Fruit fly (Drosophila melanogaster) whole organism, embryonic: ENCODE data around the gene Acph-1.

Source experiments
- ATbp ChIP-seq: fragments of 200-800 bp; sonication (Bioruptor generic); optimal IDR thresholded peaks from 2 replicates; lab custom pipeline; 2017; ENCODE audit warnings: missing biosample characterization, mild to moderate bottlenecking, missing genetic modification characterization, missing genetic modification reagents
- Bteb2 ChIP-seq: fragments of 200-800 bp; sonication (Bioruptor generic); optimal IDR thresholded peaks from 2 replicates; lab custom pipeline; 2016; ENCODE audit warnings: missing biosample characterization, missing genetic modification characterization
- C15 ChIP-seq: fragments of 200-800 bp; sonication (Bioruptor generic); IDR thresholded peaks from 3 replicates; pipeline ENCODE4 v1.3.6; 2022; ENCODE audit warnings: missing biosample characterization, missing genetic modification characterization
- CG10543 ChIP-seq: fragments of 200-800 bp; sonication (Bioruptor generic); optimal IDR thresholded peaks from 3 replicates; lab custom pipeline; 2017; ENCODE audit warnings: missing biosample characterization, mild to moderate bottlenecking, missing genetic modification characterization, moderate library complexity
- CG10959 ChIP-seq: fragments of 200-800 bp; sonication (Bioruptor generic); IDR thresholded peaks from 2 replicates; pipeline ENCODE4 v1.3.6; 2022; ENCODE audit warnings: missing biosample characterization, missing genetic modification characterization
- CG12104 ChIP-seq: fragments of 200-800 bp; sonication (Bioruptor generic); optimal IDR thresholded peaks from 3 replicates; lab custom pipeline; 2016; ENCODE audit warnings: missing biosample characterization, missing genetic modification characterization
- CG12769 ChIP-seq: fragments of 200-800 bp; sonication (Bioruptor generic); optimal IDR thresholded peaks from 2 replicates; lab custom pipeline; 2019; ENCODE audit warnings: missing biosample characterization, mild to moderate bottlenecking, missing genetic modification characterization, moderate library complexity
- CG13296 ChIP-seq: fragments of 200-800 bp; sonication (Bioruptor generic); optimal IDR thresholded peaks from 3 replicates; lab custom pipeline; 2018; ENCODE audit warnings: missing biosample characterization, mild to moderate bottlenecking, missing genetic modification characterization
- CG13424 ChIP-seq: fragments of 200-800 bp; sonication (Bioruptor generic); optimal IDR thresholded peaks from 2 replicates; lab custom pipeline; 2019; ENCODE audit warnings: missing biosample characterization, mild to moderate bottlenecking, missing genetic modification characterization, moderate library complexity
- CG16813 ChIP-seq: fragments of 200-800 bp; sonication (Bioruptor generic); IDR thresholded peaks from 3 replicates; pipeline ENCODE4 v1.3.6; 2022; ENCODE audit warnings: missing biosample characterization, missing genetic modification characterization; ENCODE audit not compliant: partially characterized antibody
- CG1792 ChIP-seq: fragments of 200-800 bp; sonication (Bioruptor generic); optimal IDR thresholded peaks from 2 replicates; lab custom pipeline; 2016; ENCODE audit warnings: missing biosample characterization, missing genetic modification characterization
- CG18262 ChIP-seq: fragments of 200-800 bp; optimal IDR thresholded peaks from 3 replicates; lab custom pipeline; 2019; ENCODE audit warnings: missing biosample characterization, mild to moderate bottlenecking, missing genetic modification characterization, moderate library complexity
- CG31388 ChIP-seq: fragments of 200-800 bp; sonication (Bioruptor generic); optimal IDR thresholded peaks from 2 replicates; lab custom pipeline; 2016; ENCODE audit warnings: missing biosample characterization, missing genetic modification characterization
- CG3163 ChIP-seq: fragments of 200-800 bp; sonication (Bioruptor generic); optimal IDR thresholded peaks from 3 replicates; lab custom pipeline; 2016; ENCODE audit warnings: missing biosample characterization, missing genetic modification characterization
- CG4730 ChIP-seq: fragments of 200-800 bp; sonication (Bioruptor generic); IDR thresholded peaks from 2 replicates; pipeline ENCODE4 v1.3.6; 2022; ENCODE audit warnings: missing biosample characterization, missing genetic modification characterization
- CG5180 ChIP-seq: fragments of 200-800 bp; sonication (Bioruptor generic); optimal IDR thresholded peaks from 3 replicates; lab custom pipeline; 2017; ENCODE audit warnings: missing biosample characterization, missing genetic modification characterization, mild to moderate bottlenecking, moderate library complexity, missing genetic modification reagents
- CG6791 ChIP-seq: fragments of 200-800 bp; sonication (Bioruptor generic); IDR thresholded peaks from 3 replicates; pipeline ENCODE4 v1.3.6; 2022; ENCODE audit warnings: missing biosample characterization, missing genetic modification characterization; ENCODE audit not compliant: partially characterized antibody
- CG6813 ChIP-seq: fragments of 200-800 bp; sonication (Bioruptor generic); optimal IDR thresholded peaks from 2 replicates; lab custom pipeline; 2017; ENCODE audit warnings: missing biosample characterization, missing genetic modification characterization, mild to moderate bottlenecking, moderate library complexity, missing genetic modification reagents
- CG6854 ChIP-seq: fragments of 200-800 bp; sonication (Bioruptor generic); optimal IDR thresholded peaks from 3 replicates; lab custom pipeline; 2017; ENCODE audit warnings: missing biosample characterization, mild to moderate bottlenecking, missing genetic modification characterization
- CG7357 ChIP-seq: fragments of 200-800 bp; sonication (Bioruptor generic); IDR thresholded peaks from 3 replicates; pipeline ENCODE4 v1.3.6; 2022; ENCODE audit warnings: missing biosample characterization, missing genetic modification characterization
- CG7745 ChIP-seq: fragments of 200-800 bp; sonication (Bioruptor generic); optimal IDR thresholded peaks from 2 replicates; lab custom pipeline; 2018; ENCODE audit warnings: missing biosample characterization, mild to moderate bottlenecking, missing genetic modification characterization, moderate library complexity
- CG9727 ChIP-seq: fragments of 200-800 bp; sonication (Bioruptor generic); optimal IDR thresholded peaks from 3 replicates; lab custom pipeline; 2017; ENCODE audit warnings: missing biosample characterization, mild to moderate bottlenecking, missing genetic modification characterization
- Camta ChIP-seq: fragments of 200-800 bp; sonication (Bioruptor generic); optimal IDR thresholded peaks from 2 replicates; lab custom pipeline; 2016; ENCODE audit warnings: missing biosample characterization, missing genetic modification characterization
- CrebB ChIP-seq: fragments of 200-800 bp; sonication (Bioruptor generic); optimal IDR thresholded peaks from 3 replicates; lab custom pipeline; 2018; ENCODE audit warnings: missing biosample characterization, mild to moderate bottlenecking, missing genetic modification characterization
- D ChIP-seq, 2 experiments: fragments of 200-800 bp in 1 of 2; fragments of >200 bp in 1 of 2; sonication (Bioruptor generic) in 1 of 2; optimal IDR thresholded peaks; 2 replicates in 1 of 2; 3 replicates in 1 of 2; lab custom pipeline; 2017; ENCODE audit warnings: mild to moderate bottlenecking in 1 of 2, missing biosample characterization in 1 of 2, missing genetic modification characterization in 1 of 2, missing genetic modification reagents in 1 of 2
- Dbx ChIP-seq: fragments of 200-800 bp; sonication (Bioruptor generic); IDR thresholded peaks from 3 replicates; pipeline ENCODE4 v1.3.6; 2022; ENCODE audit warnings: missing biosample characterization, missing genetic modification characterization
- Dp ChIP-seq: fragments of 200-800 bp; sonication (Bioruptor generic); optimal IDR thresholded peaks from 2 replicates; lab custom pipeline; 2018; ENCODE audit warnings: missing biosample characterization, mild to moderate bottlenecking, missing genetic modification characterization, moderate library complexity
- HLH54F ChIP-seq: fragments of 200-800 bp; sonication (Bioruptor generic); optimal IDR thresholded peaks from 3 replicates; lab custom pipeline; 2016; ENCODE audit warnings: missing biosample characterization, missing genetic modification characterization
- Lim3 ChIP-seq: fragments of 200-800 bp; sonication (Bioruptor generic); IDR thresholded peaks from 2 replicates; pipeline ENCODE4 v1.3.6; 2022; ENCODE audit warnings: missing biosample characterization, missing genetic modification characterization
- Nf-YA ChIP-seq: fragments of 200-800 bp; sonication (Bioruptor generic); IDR thresholded peaks from 2 replicates; pipeline ENCODE4 v1.3.6; 2022; ENCODE audit warnings: missing biosample characterization, missing genetic modification characterization
- Pdp1 ChIP-seq, 2 experiments: fragments of 200-800 bp; sonication (Bioruptor generic); optimal IDR thresholded peaks; 3 replicates each; lab custom pipeline; 2016; ENCODE audit warnings: missing biosample characterization in 2 of 2, missing genetic modification characterization in 2 of 2, mild to moderate bottlenecking in 1 of 2, moderate library complexity in 1 of 2
- Sry-δ ChIP-seq: fragments of 200-800 bp; sonication (Bioruptor generic); optimal IDR thresholded peaks from 2 replicates; lab custom pipeline; 2016; ENCODE audit warnings: missing biosample characterization, missing genetic modification characterization
- ato ChIP-seq: fragments of 200-800 bp; sonication (Bioruptor generic); IDR thresholded peaks from 2 replicates; pipeline ENCODE4 v1.3.6; 2022; ENCODE audit warnings: missing biosample characterization, missing genetic modification characterization; ENCODE audit not compliant: partially characterized antibody
- br ChIP-seq: fragments of >200 bp; optimal IDR thresholded peaks from 2 replicates; lab custom pipeline; 2017
- cad ChIP-seq: fragments of >200 bp; optimal IDR thresholded peaks from 2 replicates; lab custom pipeline; 2017; ENCODE audit warnings: missing biosample characterization, missing genetic modification characterization
- dati ChIP-seq: fragments of 200-800 bp; sonication (Bioruptor generic); IDR thresholded peaks from 2 replicates; pipeline ENCODE4 v1.3.6; 2022; ENCODE audit warnings: missing biosample characterization, missing genetic modification characterization
- dmrt11E ChIP-seq: fragments of 200-800 bp; sonication (Bioruptor generic); optimal IDR thresholded peaks from 3 replicates; lab custom pipeline; 2018; ENCODE audit warnings: missing biosample characterization, mild to moderate bottlenecking, missing genetic modification characterization, moderate library complexity
- gce ChIP-seq: fragments of 200-800 bp; sonication (Bioruptor generic); IDR thresholded peaks from 3 replicates; pipeline ENCODE4 v1.3.6; 2022; ENCODE audit warnings: missing biosample characterization, missing genetic modification characterization
- grn ChIP-seq: fragments of 200-800 bp; sonication (Bioruptor generic); optimal IDR thresholded peaks from 3 replicates; lab custom pipeline; 2017; ENCODE audit warnings: missing biosample characterization, missing genetic modification characterization
- gsb ChIP-seq: fragments of 200-800 bp; sonication (Bioruptor generic); IDR thresholded peaks from 2 replicates; pipeline ENCODE4 v1.3.6; 2022; ENCODE audit warnings: missing biosample characterization, missing genetic modification characterization
- ham ChIP-seq: fragments of 200-800 bp; sonication (Bioruptor generic); IDR thresholded peaks from 2 replicates; pipeline ENCODE4 v1.3.6; 2022; ENCODE audit warnings: missing biosample characterization, missing genetic modification characterization
- luna ChIP-seq: fragments of 200-800 bp; sonication (Bioruptor generic); optimal IDR thresholded peaks from 2 replicates; lab custom pipeline; 2016; ENCODE audit warnings: missing biosample characterization, missing genetic modification characterization
- mam ChIP-seq: fragments of 200-800 bp; sonication (Bioruptor generic); optimal IDR thresholded peaks from 3 replicates; lab custom pipeline; 2016; ENCODE audit warnings: missing biosample characterization, missing genetic modification characterization
- pita ChIP-seq: fragments of 200-800 bp; sonication (Bioruptor generic); optimal IDR thresholded peaks from 2 replicates; lab custom pipeline; 2017; ENCODE audit warnings: missing biosample characterization, mild to moderate bottlenecking, missing genetic modification characterization
- prd ChIP-seq, 3 experiments: fragments of >200 bp in 2 of 3; fragments of 200-800 bp in 1 of 3; sonication (Bioruptor generic) in 1 of 3; optimal IDR thresholded peaks in 2 of 3; IDR thresholded peaks in 1 of 3; 2 replicates in 2 of 3; 3 replicates in 1 of 3; pipeline versions ENCODE4 v1.3.6 to Lab custom; 2017 to 2022; ENCODE audit warnings: missing biosample characterization in 1 of 3, missing genetic modification characterization in 1 of 3
- shn ChIP-seq: fragments of 200-800 bp; sonication (Bioruptor generic); optimal IDR thresholded peaks from 3 replicates; lab custom pipeline; 2016; ENCODE audit warnings: missing biosample characterization, missing genetic modification characterization
- sqz ChIP-seq: fragments of 200-800 bp; sonication (Bioruptor generic); optimal IDR thresholded peaks from 3 replicates; lab custom pipeline; 2018; ENCODE audit warnings: missing biosample characterization, mild to moderate bottlenecking, missing genetic modification characterization
- tna ChIP-seq: fragments of 200-800 bp; sonication (Bioruptor generic); IDR thresholded peaks from 2 replicates; pipeline ENCODE4 v1.3.6; 2022; ENCODE audit warnings: missing biosample characterization, missing genetic modification characterization; ENCODE audit not compliant: partially characterized antibody
- vnd ChIP-seq: fragments of 200-800 bp; sonication (Bioruptor generic); IDR thresholded peaks from 3 replicates; pipeline ENCODE4 v1.3.6; 2022; ENCODE audit warnings: missing biosample characterization, missing genetic modification characterization; ENCODE audit not compliant: partially characterized antibody
- wor ChIP-seq: fragments of 200-800 bp; sonication (Bioruptor generic); IDR thresholded peaks from 2 replicates; pipeline ENCODE4 v1.3.6; 2022; ENCODE audit warnings: missing biosample characterization, missing genetic modification characterization
- yki ChIP-seq: fragments of >200 bp; optimal IDR thresholded peaks from 3 replicates; lab custom pipeline; 2018

Acph-1 gene

DNA sequence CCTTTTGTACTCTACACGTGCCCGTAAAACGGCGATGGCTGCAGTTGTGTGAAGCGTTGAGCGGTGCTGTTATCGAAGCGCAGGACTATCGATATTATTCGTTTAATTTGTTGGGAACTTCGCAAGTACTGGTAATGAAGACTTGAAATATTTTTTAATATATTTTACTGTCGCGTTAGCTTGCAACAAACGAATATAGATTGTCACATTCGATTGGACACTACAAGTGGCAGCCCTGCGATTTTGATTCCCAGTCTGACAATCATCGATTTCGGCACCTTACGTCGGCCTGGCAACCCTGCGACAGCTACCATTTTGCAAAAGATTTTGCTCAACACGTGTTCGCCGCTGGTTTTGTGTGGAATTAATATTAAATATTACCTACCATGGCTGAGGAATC lies 11.4 kb upstream of the Acph-1 start, which contains the start of the genes Nlp and Nph (continued):
- TF ChIP-seq C15 (GFP tag; lab: Robert Waterston, UW) (no peak), Pdp1 (GFP tag; optimal IDR thresholded peaks at IDR 0.05; lab: Kevin White, UChicago) (peak; percentile 11 to 19), CG1792 (GFP tag; lab: Kevin White, UChicago) (no peak), gsb (GFP tag; lab: Robert Waterston, UW) (no peak), Dbx (GFP tag; lab: Robert Waterston, UW) (0 out of 3 replicates have a peak, but pooled peaks have one; percentile 36), Bteb2 (GFP tag; lab: Kevin White, UChicago) (no peak), CG31388 (no peak), tna (peak; percentile 61), CG18262 (tag; lab: Kevin White, UChicago) (peak; percentile 32), yki (lab: Kevin White, UChicago) (no peak), CG9727 (GFP tag; lab: Kevin White, UChicago) (no peak), CG10959 (GFP tag; lab: Robert Waterston, UW) (no peak), Camta (GFP tag; lab: Kevin White, UChicago) (no peak), Lim3 (GFP tag; lab: Robert Waterston, UW) (no peak), CG6854 (GFP tag; lab: Kevin White, UChicago) (no peak), gce (GFP tag; lab: Robert Waterston, UW) (no peak), dmrt11E (tag; lab: Kevin White, UChicago) (no peak), CG6791 (GFP tag; lab: Robert Waterston, UW) (peak; percentile 77), ato (peak; percentile 85), grn (GFP tag; lab: Kevin White, UChicago) (no peak), prd (optimal IDR thresholded peaks at IDR 0.05; lab: Kevin White, UChicago) (no peak), prd (GFP tag; IDR thresholded peaks at IDR 0.05; lab: Robert Waterston, UW) (no peak), luna (GFP tag; lab: Kevin White, UChicago) (no peak), Nf-YA (GFP tag; lab: Robert Waterston, UW) (no peak), Sry-δ (GFP tag; lab: Kevin White, UChicago) (peak; percentile 81), CG12104 (no peak), CG12769 (tag; lab: Kevin White, UChicago) (no peak), dati (GFP tag; lab: Robert Waterston, UW) (no peak), CG7357 (GFP tag; lab: Robert Waterston, UW) (no peak), HLH54F (GFP tag; lab: Kevin White, UChicago) (no peak), CG13296 (GFP tag; lab: Kevin White, UChicago) (no peak), CG5180 (GFP tag; lab: Kevin White, UChicago) (no peak), br (lab: Kevin White, UChicago) (no peak), CG6813 (GFP tag; lab: Kevin White, UChicago) (no peak), sqz (no peak), CG3163 (GFP tag; lab: Kevin White, UChicago) (no peak), mam (GFP tag; lab: Kevin White, UChicago) (peak; percentile 36), CG16813 (GFP tag; lab: Robert Waterston, UW) (peak; percentile 86), vnd (GFP tag; lab: Robert Waterston, UW) (peak; percentile 75; the same call in 2 of the 3 replicates), CrebB (tag; lab: Kevin White, UChicago) (no peak), Dp (GFP tag; lab: Kevin White, UChicago) (peak; percentile 34), ATbp (GFP tag; lab: Kevin White, UChicago) (no peak), CG7745 (tag; lab: Kevin White, UChicago) (no peak), CG10543 (GFP tag; lab: Kevin White, UChicago) (no peak), cad (GFP tag; lab: Kevin White, UChicago) (no peak), D (optimal IDR thresholded peaks at IDR 0.05; lab: Kevin White, UChicago) (no peak), D (GFP tag; optimal IDR thresholded peaks at IDR 0.05; lab: Kevin White, UChicago) (no peak), ham (GFP tag; lab: Robert Waterston, UW) (no peak), shn (GFP tag; lab: Kevin White, UChicago) (no peak), wor (GFP tag; lab: Robert Waterston, UW) (no peak), CG13424 (tag; lab: Kevin White, UChicago) (peak; percentile 15), pita (no peak), CG4730 (GFP tag; lab: Robert Waterston, UW) (no peak)
